Fruit fly (Drosophila melanogaster): ENCODE results near the gene Ugt302C1.

DNA sequence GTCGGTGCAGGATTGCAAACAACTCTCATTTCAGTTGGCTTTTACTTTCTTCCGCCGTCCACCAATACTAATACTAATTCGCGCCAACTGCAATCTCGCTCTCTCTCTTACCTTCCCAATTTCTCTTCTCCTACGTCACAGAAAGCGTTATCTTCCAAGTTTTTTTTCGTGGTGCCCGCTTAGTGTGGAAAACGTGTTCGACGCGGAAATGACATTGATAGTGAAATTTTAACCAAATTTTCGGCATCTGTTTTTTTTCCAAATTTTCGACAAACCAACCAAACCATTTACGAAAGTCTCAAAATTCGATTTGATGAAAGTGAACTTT is 40.5 kb downstream of the Ugt302C1 start, which contains the start of gene cu:
- TF ChIP-seq Mio (GFP tag; optimal IDR thresholded peaks at IDR 0.05) (no peak), fru (GFP tag; optimal IDR thresholded peaks at IDR 0.05) (no peak), Hr78 (GFP tag; optimal IDR thresholded peaks at IDR 0.05) (no peak), h (GFP tag; optimal IDR thresholded peaks at IDR 0.05) (no peak), usp (GFP tag; optimal IDR thresholded peaks at IDR 0.05) (no peak), br (GFP tag; optimal IDR thresholded peaks at IDR 0.05) (no peak), pan (optimal IDR thresholded peaks at IDR 0.05) (no peak), lola (GFP tag; optimal IDR thresholded peaks at IDR 0.05) (no peak), CG32264 (GFP tag; optimal IDR thresholded peaks at IDR 0.05) (no peak), Dif (GFP tag; optimal IDR thresholded peaks at IDR 0.05; ENCODE audit: partially characterized antibody) (peak; percentile 62), Abd-B (GFP tag; optimal IDR thresholded peaks at IDR 0.05) (no peak)
